Worm (Caenorhabditis elegans): Measurements from ENCODE around the gene C09E7.8.

C09E7.8 gene

DNA sequence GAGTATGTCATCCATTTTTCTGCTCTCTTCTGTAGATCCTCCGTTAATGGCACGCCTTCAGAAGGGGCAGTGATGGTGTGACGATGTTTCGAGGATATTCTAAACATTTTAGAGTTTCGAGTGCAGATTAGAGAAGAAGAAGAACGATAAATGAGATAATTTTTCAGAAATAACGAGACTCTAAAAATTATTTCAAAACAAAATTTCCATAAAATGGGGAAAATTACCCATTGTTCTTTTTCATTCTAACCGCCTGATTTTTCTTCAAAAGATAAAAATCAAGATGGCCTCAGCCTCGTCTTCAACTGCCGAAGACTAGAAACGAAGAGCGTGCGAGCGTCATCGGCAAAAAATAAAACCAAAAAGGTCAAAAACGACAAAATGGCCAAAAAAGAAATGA is 42.7 kb upstream of the C09E7.8 start, which contains the start of gene let-765:
let-765 (minus strand) TSS at position 101 of the 400 bp plus-strand sequence.
- TF ChIP-seq nhr-77 (tag; optimal IDR thresholded peaks at IDR 0.05) (no peak), hmg-1.1 (GFP tag; IDR thresholded peaks at IDR 0.05) (no peak), T20F7.1 (GFP tag; optimal IDR thresholded peaks at IDR 0.05) (no peak), ceh-32 (tag; optimal IDR thresholded peaks at IDR 0.05; ENCODE audit: poor library complexity) (no peak), tra-1 (GFP tag; IDR thresholded peaks at IDR 0.05) (no peak), Y5F2A.4 (GFP tag; optimal IDR thresholded peaks at IDR 0.05) (no peak), aha-1 (tag) (no peak), attf-4 (tag; optimal IDR thresholded peaks at IDR 0.05) (no peak), nhr-6 (tag; optimal IDR thresholded peaks at IDR 0.05) (no peak), lsy-2 (tag; optimal IDR thresholded peaks at IDR 0.05) (no peak), vab-7 (GFP tag; IDR thresholded peaks at IDR 0.05) (no peak), mdl-1 (tag; optimal IDR thresholded peaks at IDR 0.05) (no peak)

DNA sequence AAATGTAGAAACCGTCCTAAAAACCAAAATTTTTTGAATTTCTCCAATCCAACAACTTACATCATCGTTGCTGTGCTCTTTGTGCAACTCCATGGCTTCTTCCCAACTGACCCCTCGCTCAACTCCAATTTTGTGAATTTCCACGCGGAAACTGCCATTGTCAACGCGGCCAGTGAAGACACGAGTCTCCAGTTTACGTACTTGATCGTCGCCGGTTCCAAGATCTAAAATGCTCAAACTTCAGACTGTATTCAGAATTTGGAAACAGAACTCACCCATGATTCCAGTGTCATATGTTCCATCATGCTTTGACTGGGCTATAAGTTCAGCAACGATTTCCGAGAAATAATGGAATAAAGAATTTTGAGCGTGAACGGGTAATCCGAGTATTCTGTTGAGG is 35.7 kb upstream of the C09E7.8 start:
- TF ChIP-seq F49E8.2 (tag; optimal IDR thresholded peaks at IDR 0.05; ENCODE audit: borderline replicate concordance) (no peak), unc-62 (GFP tag; optimal IDR thresholded peaks at IDR 0.05 in 1 of 2) (peak in 1 of 2 experiments; percentile 71), unc-62 (tag; optimal IDR thresholded peaks at IDR 0.05) (no peak), aha-1 (tag) (peak; percentile 69)

- TF ChIP-seq unc-39 (tag; optimal IDR thresholded peaks at IDR 0.05) (no peak), daf-16 (GFP tag; optimal IDR thresholded peaks at IDR 0.05) (no peak), daf-16 (tag; optimal IDR thresholded peaks at IDR 0.05) (no peak), zag-1 (tag; optimal IDR thresholded peaks at IDR 0.05) (no peak), aha-1 (tag) (no peak)
Observed at ce11 chrIII:6592075-6592474, 33.7 kb upstream of the C09E7.8 start, which contains the start of gene F20H11.1. TSS of gene F20H11.1 (minus strand) at chrIII:6592175.

DNA sequence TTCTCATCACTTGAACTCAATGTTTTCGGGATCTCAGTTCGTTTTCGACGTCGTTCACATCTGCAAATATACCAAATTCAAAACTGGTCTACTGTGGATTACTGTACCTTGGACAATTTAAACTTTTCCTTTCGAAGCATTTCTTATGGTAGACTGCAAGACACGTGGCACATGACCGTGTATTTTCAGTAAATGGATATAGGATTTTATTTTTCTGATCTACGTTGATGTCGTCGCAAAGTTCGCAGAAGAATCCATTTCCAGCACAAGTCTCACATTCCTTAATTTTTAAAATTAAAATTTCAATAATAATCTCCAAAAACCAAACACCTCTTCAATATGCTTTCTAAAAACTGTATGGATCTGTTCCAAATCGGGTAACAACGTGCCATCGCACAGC is 31.1 kb upstream of the C09E7.8 start:
- TF ChIP-seq unc-62 (GFP tag; optimal IDR thresholded peaks at IDR 0.05 in 1 of 2), result peak in 1 of 2 experiments; percentile 92
- no peak for TF ChIP-seq unc-62 (tag; optimal IDR thresholded peaks at IDR 0.05)
- no peak for TF ChIP-seq lin-1 (GFP tag; IDR thresholded peaks at IDR 0.05)

ce11 chrIII:6587564-6587963 is 29.2 kb upstream of the C09E7.8 start, which contains the start of gene ddo-3:
TSS of gene ddo-3 (plus strand) at chrIII:6587864.
- no peak for TF ChIP-seq dve-1 (tag; optimal IDR thresholded peaks at IDR 0.05; ENCODE audit: insufficient read depth)

DNA sequence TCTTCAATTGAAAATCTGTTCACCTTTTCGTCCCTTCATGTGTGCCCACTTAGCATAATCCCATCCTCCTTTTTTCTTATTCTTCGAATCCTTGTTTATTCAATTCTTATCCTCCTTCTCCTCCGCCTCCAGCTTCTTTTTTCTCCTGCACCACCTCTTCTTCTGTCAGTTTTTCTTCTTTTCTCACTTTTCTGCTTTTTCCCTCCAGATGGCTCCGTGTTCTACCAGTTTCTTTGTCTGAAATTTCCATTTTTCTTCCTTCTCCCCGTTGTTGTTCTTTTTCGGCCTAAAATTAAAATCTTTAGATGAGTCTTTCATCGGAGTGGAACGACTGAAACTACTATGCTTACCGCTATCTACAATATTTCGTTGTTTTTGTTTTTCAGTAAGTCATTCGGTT is 23.2 kb upstream of the C09E7.8 start, which contains the start of gene acr-21:
acr-21 (plus strand) TSS at position 301 of the 400 bp plus-strand sequence.
- TF ChIP-seq fkh-10 (GFP tag; optimal IDR thresholded peaks at IDR 0.05) (peak; percentile 3), dmd-8 (GFP tag; IDR thresholded peaks at IDR 0.05) (no peak), unc-130 (GFP tag; optimal IDR thresholded peaks at IDR 0.05) (no peak), gei-8 (GFP tag; optimal IDR thresholded peaks at IDR 0.05) (no peak), nhr-77 (tag; optimal IDR thresholded peaks at IDR 0.05) (no peak), set-16 (GFP tag; IDR thresholded peaks at IDR 0.05) (no peak)

DNA sequence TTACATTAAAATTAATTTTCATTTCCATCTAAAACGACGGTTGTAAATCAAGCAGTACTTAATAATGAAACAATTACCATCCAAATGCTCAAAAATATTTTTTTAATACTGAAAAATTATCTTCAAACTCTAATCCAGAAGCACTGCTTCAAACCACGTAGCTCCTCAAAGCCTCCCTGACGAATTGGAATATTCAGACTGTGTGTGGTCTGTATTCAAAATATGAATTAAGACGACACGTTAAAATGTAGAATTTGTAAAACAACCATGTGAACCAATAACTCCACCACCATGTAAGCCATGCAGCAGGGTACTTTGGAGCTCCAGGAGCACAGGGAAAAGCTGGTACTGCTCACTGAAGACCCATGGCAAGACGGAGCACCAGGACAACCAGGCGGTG is 21.0 kb upstream of the C09E7.8 start, which contains the start of gene F27B3.8:
F27B3.8 (plus strand) TSS at position 301 of the 400 bp plus-strand sequence.
- no peak for TF ChIP-seq mes-2 (tag; optimal IDR thresholded peaks at IDR 0.05; ENCODE audit: poor library complexity, severe bottlenecking)
- TF ChIP-seq Y48G9A.11 (GFP tag; IDR thresholded peaks at IDR 0.05), result no peak
- TF ChIP-seq mdt-29 (GFP tag; IDR thresholded peaks at IDR 0.05), result no peak
- no peak for TF ChIP-seq Y5F2A.4 (GFP tag; optimal IDR thresholded peaks at IDR 0.05)
- no peak for TF ChIP-seq Y105C5A.15 (GFP tag; IDR thresholded peaks at IDR 0.05)
- TF ChIP-seq hlh-30 (tag; optimal IDR thresholded peaks at IDR 0.05; ENCODE audit: insufficient read depth), result no peak
- TF ChIP-seq unc-130 (GFP tag; optimal IDR thresholded peaks at IDR 0.05), result no peak
- TF ChIP-seq aly-2 (tag; optimal IDR thresholded peaks at IDR 0.05), result no peak
- no peak for TF ChIP-seq daf-16 (GFP tag; optimal IDR thresholded peaks at IDR 0.05)
- TF ChIP-seq daf-16 (tag; optimal IDR thresholded peaks at IDR 0.05), result no peak
- TF ChIP-seq F37D6.2 (tag; optimal IDR thresholded peaks at IDR 0.05), result no peak

Measured in whole organism, L4 larva.